Worm (Caenorhabditis elegans) whole organism, midembryonic: ENCODE measurements around the gene F08A7.1.

Source experiments
- T22C8.4 ChIP-seq: fragments of 200-800 bp; sonication (Bioruptor generic); IDR thresholded peaks from 2 replicates; pipeline ENCODE4 v1.3.6; 2022; ENCODE audit warnings: missing genetic modification characterization, missing compliant biosample characterization
- cog-1 ChIP-seq: sonication (generic microtip); optimal IDR thresholded peaks from 2 replicates; lab custom pipeline; 2016; ENCODE audit warnings: missing genetic modification characterization, missing compliant biosample characterization
- flt-1 ChIP-seq: fragments of 200-800 bp; sonication (Bioruptor generic); IDR thresholded peaks from 2 replicates; pipeline ENCODE4 v1.3.6; 2022; ENCODE audit warnings: missing genetic modification characterization, missing compliant biosample characterization
- klf-2 ChIP-seq: fragments of 200-800 bp; sonication (Bioruptor generic); conservative IDR thresholded peaks from 2 replicates; pipeline ENCODE4 v1.3.6; 2022; ENCODE audit warnings: missing genetic modification reagents, missing genetic modification characterization, missing compliant biosample characterization
- med-1 ChIP-seq: sonication (generic microtip); optimal IDR thresholded peaks from 2 replicates; lab custom pipeline; 2017; ENCODE audit warnings: missing genetic modification characterization, mild to moderate bottlenecking, missing compliant biosample characterization, antibody characterized with exemption, missing genetic modification reagents; ENCODE audit not compliant: insufficient read depth
- ref-1 ChIP-seq: fragments of 200-800 bp; sonication (Bioruptor generic); conservative IDR thresholded peaks from 2 replicates; pipeline ENCODE4 v1.3.6; 2022; ENCODE audit warnings: missing genetic modification reagents, missing genetic modification characterization, missing compliant biosample characterization
- tab-1 ChIP-seq: fragments of 200-800 bp; sonication (Bioruptor generic); IDR thresholded peaks from 2 replicates; pipeline ENCODE4 v1.3.6; 2022; ENCODE audit warnings: missing genetic modification characterization, missing compliant biosample characterization
- ztf-23 ChIP-seq: fragments of 200-800 bp; sonication (Bioruptor generic); IDR thresholded peaks from 2 replicates; pipeline ENCODE4 v1.3.6; 2022; ENCODE audit warnings: missing genetic modification reagents, missing genetic modification characterization, missing compliant biosample characterization
- ztf-29 ChIP-seq: fragments of 200-800 bp; sonication (Bioruptor generic); IDR thresholded peaks from 2 replicates; pipeline ENCODE4 v1.3.6; 2022; ENCODE audit warnings: missing genetic modification reagents, missing genetic modification characterization, missing compliant biosample characterization

Gene F08A7.1

ce11 chrIV:17427423-17427822, 13.0 kb upstream of the F08A7.1 start, which contains the start of gene C06A12.3:
Gene C06A12.3, plus strand, starts transcription at chrIV:17427723.
- TF ChIP-seq klf-2 (GFP tag; lab: Robert Waterston, UW) (no peak), tab-1 (GFP tag; lab: Robert Waterston, UW) (no peak), ztf-29 (GFP tag; lab: Robert Waterston, UW) (no peak), ref-1 (GFP tag; lab: Robert Waterston, UW) (no peak), med-1 (no peak), T22C8.4 (no peak), ztf-23 (GFP tag; lab: Robert Waterston, UW) (no peak), cog-1 (no peak), flt-1 (no peak)

ce11 chrIV:17431287-17431686, 9.1 kb upstream of the F08A7.1 start, which contains the start of gene lact-6:
Gene lact-6, minus strand, starts transcription at chrIV:17431387.
- no peak for TF ChIP-seq med-1
- no peak for TF ChIP-seq tab-1 (GFP tag; lab: Robert Waterston, UW)
- TF ChIP-seq klf-2 (GFP tag; lab: Robert Waterston, UW), result no peak
- no peak for TF ChIP-seq flt-1
- no peak for TF ChIP-seq T22C8.4
- TF ChIP-seq cog-1, result no peak
- TF ChIP-seq ref-1 (GFP tag; lab: Robert Waterston, UW), result no peak
- no peak for TF ChIP-seq ztf-23 (GFP tag; lab: Robert Waterston, UW)
- no peak for TF ChIP-seq ztf-29 (GFP tag; lab: Robert Waterston, UW)

ce11 chrIV:17432223-17432826, 8.1 kb upstream of the F08A7.1 start:
- TF ChIP-seq tab-1 (GFP tag; lab: Robert Waterston, UW) (no peak), cog-1 (no peak), klf-2 (GFP tag; lab: Robert Waterston, UW) (no peak), ztf-23 (GFP tag; lab: Robert Waterston, UW) (no peak), T22C8.4 (no peak), flt-1 (no peak), ztf-29 (GFP tag; lab: Robert Waterston, UW) (no peak)

ce11 chrIV:17435228-17435627, 5.2 kb upstream of the F08A7.1 start:
- TF ChIP-seq tab-1 (GFP tag; lab: Robert Waterston, UW), result no peak
- no peak for TF ChIP-seq ztf-23 (GFP tag; lab: Robert Waterston, UW)

- TF ChIP-seq med-1 (no peak), tab-1 (GFP tag; lab: Robert Waterston, UW) (no peak), ztf-23 (GFP tag; lab: Robert Waterston, UW) (no peak), T22C8.4 (no peak), cog-1 (no peak), ztf-29 (GFP tag; lab: Robert Waterston, UW) (no peak)
Observed at ce11 chrIV:17436552-17436951, 3.9 kb upstream of the F08A7.1 start, which contains the start of gene gcy-27. Gene gcy-27, minus strand, starts transcription at chrIV:17436652.

- TF ChIP-seq ztf-23 (GFP tag; lab: Robert Waterston, UW) (no peak), ztf-29 (GFP tag; lab: Robert Waterston, UW) (no peak), cog-1 (no peak), ref-1 (GFP tag; lab: Robert Waterston, UW) (no peak), flt-1 (no peak), med-1 (no peak), T22C8.4 (no peak), tab-1 (GFP tag; lab: Robert Waterston, UW) (no peak), klf-2 (GFP tag; lab: Robert Waterston, UW) (no peak)
Observed at ce11 chrIV:17437038-17437437, 3.4 kb upstream of the F08A7.1 start, which contains the start of gene C06A12.8. Gene C06A12.8, plus strand, starts transcription at chrIV:17437338.

- TF ChIP-seq T22C8.4, result no peak
- no peak for TF ChIP-seq ref-1 (GFP tag; lab: Robert Waterston, UW)
- TF ChIP-seq ztf-23 (GFP tag; lab: Robert Waterston, UW), result no peak
- no peak for TF ChIP-seq tab-1 (GFP tag; lab: Robert Waterston, UW)
- TF ChIP-seq ztf-29 (GFP tag; lab: Robert Waterston, UW), result no peak
- TF ChIP-seq klf-2 (GFP tag; lab: Robert Waterston, UW), result no peak
- TF ChIP-seq cog-1, result no peak
- no peak for TF ChIP-seq flt-1
- no peak for TF ChIP-seq med-1
Observed at ce11 chrIV:17440001-17440400, 406 bp upstream of the F08A7.1 start, which contains the start of gene C06A12.19. Gene C06A12.19, minus strand, starts transcription at chrIV:17440101.

ce11 chrIV:17441260-17441659, 853 bp downstream of the F08A7.1 start:
- no peak for TF ChIP-seq klf-2 (GFP tag; lab: Robert Waterston, UW)
- no peak for TF ChIP-seq T22C8.4
- no peak for TF ChIP-seq med-1
- TF ChIP-seq flt-1, result no peak
- no peak for TF ChIP-seq tab-1 (GFP tag; lab: Robert Waterston, UW)
- no peak for TF ChIP-seq cog-1
- TF ChIP-seq ref-1 (GFP tag; lab: Robert Waterston, UW), result no peak

ce11 chrIV:17442503-17442902, 2.1 kb downstream of the F08A7.1 start, which contains the start of gene F11E6.11:
Gene F11E6.11, plus strand, starts transcription at chrIV:17442827.
- no peak for TF ChIP-seq ztf-23 (GFP tag; lab: Robert Waterston, UW)
- TF ChIP-seq cog-1, result no peak
- TF ChIP-seq klf-2 (GFP tag; lab: Robert Waterston, UW), result no peak
- no peak for TF ChIP-seq med-1
- TF ChIP-seq T22C8.4, result no peak
- no peak for TF ChIP-seq ref-1 (GFP tag; lab: Robert Waterston, UW)
- TF ChIP-seq flt-1, result no peak
- TF ChIP-seq ztf-29 (GFP tag; lab: Robert Waterston, UW), result no peak
- no peak for TF ChIP-seq tab-1 (GFP tag; lab: Robert Waterston, UW)

ce11 chrIV:17448319-17448718, 7.9 kb downstream of the F08A7.1 start:
- TF ChIP-seq ztf-23 (GFP tag; lab: Robert Waterston, UW) (no peak), cog-1 (no peak), ztf-29 (GFP tag; lab: Robert Waterston, UW) (no peak), flt-1 (no peak), ref-1 (GFP tag; lab: Robert Waterston, UW) (no peak), klf-2 (GFP tag; lab: Robert Waterston, UW) (no peak), tab-1 (GFP tag; lab: Robert Waterston, UW) (no peak), med-1 (no peak), T22C8.4 (no peak)
